Worm (Caenorhabditis elegans): ENCODE data around the gene tps-2.

DNA sequence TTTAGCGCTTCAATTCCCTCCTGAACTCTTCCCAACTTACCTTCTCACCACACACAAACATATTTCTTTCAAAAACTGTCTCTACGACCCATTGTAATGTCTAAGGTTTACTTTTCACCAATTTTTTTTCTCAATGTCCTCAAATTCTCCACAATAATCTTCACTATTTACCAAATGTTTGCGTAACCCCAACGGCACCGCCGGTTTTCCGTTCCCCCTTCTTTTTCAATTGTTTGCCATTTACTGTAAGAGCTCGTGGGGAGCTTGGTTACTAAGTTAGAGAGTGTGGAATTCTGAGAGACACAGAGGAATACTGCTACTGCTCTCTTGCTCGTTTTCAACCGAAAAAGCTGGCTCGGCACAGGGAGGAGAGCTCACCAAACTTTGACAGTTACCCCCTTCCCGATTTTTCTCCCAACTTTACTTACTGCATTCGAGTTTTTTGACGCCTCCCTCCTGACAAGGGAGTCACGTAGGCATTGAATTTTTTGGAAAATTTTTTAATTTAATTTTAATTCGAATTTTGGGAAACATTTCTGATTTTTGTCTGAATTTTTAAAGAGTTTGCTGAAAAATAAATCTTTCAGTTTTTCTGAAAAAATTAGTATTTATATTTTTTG lies 30.1 kb upstream of the tps-2 start:
- TF ChIP-seq him-1 (tag; optimal IDR thresholded peaks at IDR 0.05) (no peak), W03F9.2 (tag; optimal IDR thresholded peaks at IDR 0.05) (no peak), dao-5 (tag; optimal IDR thresholded peaks at IDR 0.05) (no peak)

Measured in whole organism, L4/young adult.